Worm (Caenorhabditis elegans) whole organism, late embryonic: Measurements from ENCODE around the gene Y22F5A.11.
A peak's percentile ranks its signal among the peaks of the same experiment; 100 is the strongest.

Experiments
- K09A11.1 ChIP-seq: sonication (generic microtip); optimal IDR thresholded peaks from 2 replicates; lab custom pipeline; 2017; ENCODE audit warnings: antibody characterized with exemption, mild to moderate bottlenecking, missing genetic modification characterization, missing compliant biosample characterization; ENCODE audit not compliant: insufficient read depth
- T23F11.4 ChIP-seq: fragments of 200-800 bp; sonication (Bioruptor generic); optimal IDR thresholded peaks from 2 replicates; lab custom pipeline; 2018; ENCODE audit warnings: mild to moderate bottlenecking, missing genetic modification characterization, missing compliant biosample characterization
- ceh-14 ChIP-seq: sonication (generic microtip); optimal IDR thresholded peaks from 2 replicates; lab custom pipeline; 2016; ENCODE audit warnings: missing genotype, missing genetic modification characterization, missing compliant biosample characterization
- ceh-18 ChIP-seq: sonication (generic microtip); optimal IDR thresholded peaks from 2 replicates; lab custom pipeline; 2016; ENCODE audit warnings: missing genetic modification characterization, missing compliant biosample characterization
- ceh-19 ChIP-seq: fragments of 200-800 bp; sonication (Bioruptor generic); optimal IDR thresholded peaks from 2 replicates; lab custom pipeline; 2018; ENCODE audit warnings: mild to moderate bottlenecking, missing genetic modification characterization, missing compliant biosample characterization
- ceh-2 ChIP-seq: sonication (generic microtip); optimal IDR thresholded peaks from 2 replicates; lab custom pipeline; 2016; ENCODE audit warnings: missing genotype, missing genetic modification characterization, missing compliant biosample characterization
- ceh-24 ChIP-seq: sonication (generic microtip); optimal IDR thresholded peaks from 2 replicates; lab custom pipeline; 2016; ENCODE audit warnings: mild to moderate bottlenecking, missing genetic modification characterization, missing compliant biosample characterization
- ceh-30 ChIP-seq: fragments of 150-350 bp; optimal IDR thresholded peaks from 2 replicates; lab custom pipeline; 2014; ENCODE audit warnings: missing biosample characterization, missing genetic modification characterization
- ceh-6 ChIP-seq: fragments of 200-800 bp; sonication (Bioruptor generic); optimal IDR thresholded peaks from 2 replicates; lab custom pipeline; 2018; ENCODE audit warnings: mild to moderate bottlenecking, missing genetic modification characterization, missing compliant biosample characterization
- dmd-4 ChIP-seq: sonication (generic microtip); optimal IDR thresholded peaks from 2 replicates; lab custom pipeline; 2016; ENCODE audit warnings: borderline replicate concordance, missing genetic modification characterization, missing compliant biosample characterization
- dve-1 ChIP-seq: sonication (generic microtip); optimal IDR thresholded peaks from 2 replicates; lab custom pipeline; 2017; ENCODE audit warnings: antibody characterized with exemption, mild to moderate bottlenecking, missing genetic modification characterization, missing compliant biosample characterization
- elt-2 ChIP-seq: sonication (generic microtip); optimal IDR thresholded peaks from 2 replicates; lab custom pipeline; 2016; ENCODE audit warnings: missing genetic modification reagents, missing genetic modification characterization, missing compliant biosample characterization
- eyg-1 ChIP-seq: sonication (generic microtip); optimal IDR thresholded peaks from 2 replicates; lab custom pipeline; 2016; ENCODE audit warnings: missing genotype, missing genetic modification characterization, missing compliant biosample characterization
- fkh-10 ChIP-seq: fragments of 150-350 bp; optimal IDR thresholded peaks from 2 replicates; lab custom pipeline; 2014; ENCODE audit warnings: missing biosample characterization, missing genetic modification reagents, missing genetic modification characterization
- fkh-6 ChIP-seq: sonication (generic microtip); optimal IDR thresholded peaks from 2 replicates; lab custom pipeline; 2016; ENCODE audit warnings: missing genetic modification characterization, missing compliant biosample characterization
- gmeb-2 ChIP-seq: sonication (generic microtip); optimal IDR thresholded peaks from 2 replicates; lab custom pipeline; 2016; ENCODE audit warnings: missing genetic modification characterization, inconsistent platforms, missing compliant biosample characterization
- hlh-13 ChIP-seq: fragments of 200-800 bp; sonication (Bioruptor generic); optimal IDR thresholded peaks from 2 replicates; lab custom pipeline; 2018; ENCODE audit warnings: mild to moderate bottlenecking, missing genetic modification characterization, missing compliant biosample characterization
- hlh-6 ChIP-seq: sonication (generic microtip); optimal IDR thresholded peaks from 2 replicates; lab custom pipeline; 2016; ENCODE audit warnings: missing genotype, missing genetic modification characterization, missing compliant biosample characterization
- madf-2 ChIP-seq: sonication (generic microtip); optimal IDR thresholded peaks from 2 replicates; lab custom pipeline; 2017; ENCODE audit warnings: missing genetic modification characterization, missing compliant biosample characterization
- nfya-1 ChIP-seq: sonication (generic microtip); optimal IDR thresholded peaks from 2 replicates; lab custom pipeline; 2017; ENCODE audit warnings: missing genetic modification characterization, mild to moderate bottlenecking, missing compliant biosample characterization, antibody characterized with exemption, moderate library complexity
- npax-4 ChIP-seq: sonication (generic microtip); optimal IDR thresholded peaks from 2 replicates; lab custom pipeline; 2016; ENCODE audit warnings: missing genetic modification characterization, missing compliant biosample characterization
- odd-2 ChIP-seq: sonication (generic microtip); optimal IDR thresholded peaks from 2 replicates; lab custom pipeline; 2017; ENCODE audit warnings: antibody characterized with exemption, mild to moderate bottlenecking, missing genetic modification characterization, missing compliant biosample characterization
- pat-9 ChIP-seq: fragments of 200-800 bp; sonication (Bioruptor generic); optimal IDR thresholded peaks from 2 replicates; lab custom pipeline; 2018; ENCODE audit warnings: mild to moderate bottlenecking, missing genetic modification characterization, moderate library complexity, missing compliant biosample characterization
- pax-1 ChIP-seq: fragments of 150-350 bp; optimal IDR thresholded peaks from 2 replicates; lab custom pipeline; 2014; ENCODE audit warnings: missing biosample characterization, missing genetic modification characterization
- pha-2 ChIP-seq: sonication (generic microtip); optimal IDR thresholded peaks from 2 replicates; lab custom pipeline; 2017; ENCODE audit warnings: mild to moderate bottlenecking, missing genetic modification characterization, missing compliant biosample characterization
- pha-4 ChIP-seq: fragments of 150-350 bp; optimal IDR thresholded peaks from 2 replicates; lab custom pipeline; 2018; ENCODE audit warnings: missing biosample characterization, missing genetic modification reagents, missing genetic modification characterization
- sdc-2 ChIP-seq: sonication (generic microtip); optimal IDR thresholded peaks from 2 replicates; lab custom pipeline; 2016; ENCODE audit warnings: missing genotype, missing genetic modification characterization, missing compliant biosample characterization
- sox-2 ChIP-seq: fragments of 200-800 bp; sonication (Bioruptor generic); IDR thresholded peaks from 2 replicates; pipeline ENCODE4 v1.3.6; 2022; ENCODE audit warnings: missing genetic modification reagents, missing genetic modification characterization, missing compliant biosample characterization
- sox-4 ChIP-seq: sonication (generic microtip); optimal IDR thresholded peaks from 2 replicates; lab custom pipeline; 2017; ENCODE audit warnings: mild to moderate bottlenecking, missing genetic modification characterization, inconsistent platforms, missing compliant biosample characterization
- syd-9 ChIP-seq: sonication (generic microtip); optimal IDR thresholded peaks from 2 replicates; lab custom pipeline; 2016; ENCODE audit warnings: mild to moderate bottlenecking, missing genetic modification characterization, moderate library complexity, missing compliant biosample characterization
- tbx-7 ChIP-seq: sonication (generic microtip); optimal IDR thresholded peaks from 2 replicates; lab custom pipeline; 2016; ENCODE audit warnings: missing genotype, missing genetic modification characterization, missing compliant biosample characterization
- unc-3 ChIP-seq, 2 experiments: fragments of 200-800 bp in 1 of 2; sonication (Bioruptor generic) in 1 of 2; sonication (generic microtip) in 1 of 2; conservative IDR thresholded peaks in 1 of 2; optimal IDR thresholded peaks in 1 of 2; 2 replicates each; pipeline versions ENCODE4 v1.3.6 to Lab custom; 2016 to 2022; ENCODE audit warnings: missing compliant biosample characterization in 2 of 2, missing genetic modification characterization in 2 of 2, missing genetic modification reagents in 1 of 2
- unc-42 ChIP-seq: sonication (generic microtip); optimal IDR thresholded peaks from 2 replicates; lab custom pipeline; 2016; ENCODE audit warnings: missing genotype, missing genetic modification characterization, missing compliant biosample characterization
- unc-55 ChIP-seq: sonication (generic microtip); optimal IDR thresholded peaks from 2 replicates; lab custom pipeline; 2017; ENCODE audit warnings: missing biosample characterization, missing genetic modification reagents, missing genetic modification characterization
- unc-86 ChIP-seq: sonication (generic microtip); optimal IDR thresholded peaks from 2 replicates; lab custom pipeline; 2016; ENCODE audit warnings: missing genetic modification characterization, missing compliant biosample characterization
- zip-5 ChIP-seq: sonication (generic microtip); optimal IDR thresholded peaks from 2 replicates; lab custom pipeline; 2016; ENCODE audit warnings: missing genetic modification characterization, missing compliant biosample characterization
- ztf-16 ChIP-seq: sonication (generic microtip); optimal IDR thresholded peaks from 2 replicates; lab custom pipeline; 2017; ENCODE audit warnings: missing genetic modification characterization, missing compliant biosample characterization

Gene Y22F5A.11

ce11 chrV:10285853-10286252 lies 10.4 kb upstream of the Y22F5A.11 start:
- TF ChIP-seq unc-86 (tag; lab: Kevin White, UChicago) (no peak), T23F11.4 (GFP tag; lab: Kevin White, UChicago) (no peak), odd-2 (tag; lab: Kevin White, UChicago) (no peak)

ce11 chrV:10283444-10283843 lies 8.0 kb upstream of the Y22F5A.11 start, which contains the start of gene lys-3:
lys-3 (minus strand) TSS chrV:10283544.
- TF ChIP-seq unc-42 (tag; lab: Kevin White, UChicago) (no peak), dve-1 (tag; lab: Kevin White, UChicago) (no peak), ceh-18 (tag; lab: Kevin White, UChicago) (no peak), pha-4 (tag; lab: Kevin White, UChicago) (no peak), hlh-13 (GFP tag; lab: Kevin White, UChicago) (no peak), sdc-2 (tag; lab: Kevin White, UChicago) (no peak), unc-86 (tag; lab: Kevin White, UChicago) (no peak), npax-4 (no peak), K09A11.1 (tag; lab: Kevin White, UChicago) (no peak), ceh-30 (tag; lab: Kevin White, UChicago) (no peak), nfya-1 (tag; lab: Kevin White, UChicago) (no peak), unc-55 (no peak), pat-9 (tag; lab: Kevin White, UChicago) (no peak), dmd-4 (no peak), unc-3 (GFP tag; conservative IDR thresholded peaks at IDR 0.05; lab: Robert Waterston, UW) (no peak), unc-3 (tag; optimal IDR thresholded peaks at IDR 0.05; lab: Kevin White, UChicago) (no peak), ceh-2 (tag; lab: Kevin White, UChicago) (no peak), fkh-6 (no peak), pax-1 (no peak), ceh-19 (GFP tag; lab: Kevin White, UChicago) (no peak), zip-5 (tag; lab: Kevin White, UChicago) (no peak)

- TF ChIP-seq ceh-24 (tag; lab: Kevin White, UChicago) (no peak), ztf-16 (no peak), dmd-4 (no peak), ceh-30 (tag; lab: Kevin White, UChicago) (no peak), gmeb-2 (tag; lab: Kevin White, UChicago) (no peak), tbx-7 (no peak), unc-55 (no peak), unc-3 (GFP tag; conservative IDR thresholded peaks at IDR 0.05; lab: Robert Waterston, UW) (no peak), unc-3 (tag; optimal IDR thresholded peaks at IDR 0.05; lab: Kevin White, UChicago) (no peak), fkh-10 (no peak), sox-2 (no peak), syd-9 (tag; lab: Kevin White, UChicago) (no peak), sox-4 (no peak), ceh-6 (no peak), dve-1 (tag; lab: Kevin White, UChicago) (no peak), ceh-2 (tag; lab: Kevin White, UChicago) (no peak), pha-2 (tag; lab: Kevin White, UChicago) (no peak), eyg-1 (tag; lab: Kevin White, UChicago) (no peak), ceh-14 (tag; lab: Kevin White, UChicago) (no peak), elt-2 (tag; lab: Kevin White, UChicago) (no peak), odd-2 (tag; lab: Kevin White, UChicago) (no peak)
Measured at ce11 chrV:10281374-10281773, 5.9 kb upstream of the Y22F5A.11 start, which contains the start of gene lys-2. lys-2 (minus strand) TSS chrV:10281474.

ce11 chrV:10280112-10280511 lies 4.7 kb upstream of the Y22F5A.11 start:
- TF ChIP-seq sox-2 (no peak), elt-2 (tag; lab: Kevin White, UChicago) (peak; percentile 15), hlh-6 (no peak), ztf-16 (no peak), ceh-2 (tag; lab: Kevin White, UChicago) (no peak), zip-5 (tag; lab: Kevin White, UChicago) (no peak), unc-42 (tag; lab: Kevin White, UChicago) (no peak), madf-2 (tag; lab: Kevin White, UChicago) (no peak)
